Fruit fly (Drosophila melanogaster) whole organism, embryonic: ENCODE measurements around the gene CG18577.
A peak's percentile ranks its signal among the peaks of the same experiment; 100 is the strongest.

ENCODE experiments used
- Atf-2 ChIP-seq: fragments of 200-800 bp; sonication (Bioruptor generic); optimal IDR thresholded peaks from 2 replicates; lab custom pipeline; 2016; ENCODE audit warnings: missing biosample characterization, missing genetic modification characterization
- Atf3 ChIP-seq: fragments of 200-800 bp; sonication (Bioruptor generic); optimal IDR thresholded peaks from 3 replicates; lab custom pipeline; 2016; ENCODE audit warnings: missing biosample characterization, missing genetic modification characterization
- Bgb ChIP-seq: fragments of 200-800 bp; sonication (Bioruptor generic); IDR thresholded peaks from 2 replicates; pipeline ENCODE4 v1.3.6; 2022; ENCODE audit warnings: missing biosample characterization, missing genetic modification characterization; ENCODE audit not compliant: partially characterized antibody
- Blimp-1 ChIP-seq: fragments of 200-800 bp; sonication (Bioruptor generic); optimal IDR thresholded peaks from 3 replicates; lab custom pipeline; 2018; ENCODE audit warnings: missing biosample characterization, missing genetic modification characterization, mild to moderate bottlenecking, moderate library complexity, missing genetic modification reagents
- C15 ChIP-seq: fragments of 200-800 bp; sonication (Bioruptor generic); IDR thresholded peaks from 3 replicates; pipeline ENCODE4 v1.3.6; 2022; ENCODE audit warnings: missing biosample characterization, missing genetic modification characterization
- CG12071 ChIP-seq: fragments of 200-800 bp; sonication (Bioruptor generic); optimal IDR thresholded peaks from 3 replicates; lab custom pipeline; 2018; ENCODE audit warnings: missing biosample characterization, mild to moderate bottlenecking, missing genetic modification characterization
- CG13296 ChIP-seq: fragments of 200-800 bp; sonication (Bioruptor generic); optimal IDR thresholded peaks from 3 replicates; lab custom pipeline; 2018; ENCODE audit warnings: missing biosample characterization, mild to moderate bottlenecking, missing genetic modification characterization
- CG13624 ChIP-seq: fragments of 200-800 bp; sonication (Bioruptor generic); optimal IDR thresholded peaks from 2 replicates; lab custom pipeline; 2016; ENCODE audit warnings: missing biosample characterization, missing genetic modification characterization
- CG13894 ChIP-seq: fragments of 200-800 bp; sonication (Bioruptor generic); optimal IDR thresholded peaks from 3 replicates; lab custom pipeline; 2018; ENCODE audit warnings: missing biosample characterization, mild to moderate bottlenecking, missing genetic modification characterization, moderate library complexity
- CG15696 ChIP-seq: fragments of 200-800 bp; sonication (Bioruptor generic); optimal IDR thresholded peaks from 2 replicates; lab custom pipeline; 2019; ENCODE audit warnings: missing biosample characterization, mild to moderate bottlenecking, missing genetic modification characterization, moderate library complexity
- CG16779 ChIP-seq: fragments of 200-800 bp; sonication (Bioruptor generic); IDR thresholded peaks from 2 replicates; pipeline ENCODE4 v1.3.6; 2022; ENCODE audit warnings: missing biosample characterization, missing genetic modification characterization
- CG16815 ChIP-seq: fragments of 200-800 bp; sonication (Bioruptor generic); optimal IDR thresholded peaks from 3 replicates; lab custom pipeline; 2017; ENCODE audit warnings: missing biosample characterization, mild to moderate bottlenecking, missing genetic modification characterization
- CG1832 ChIP-seq: fragments of 200-800 bp; sonication (Bioruptor generic); optimal IDR thresholded peaks from 2 replicates; lab custom pipeline; 2017; ENCODE audit warnings: missing biosample characterization, mild to moderate bottlenecking, missing genetic modification characterization, inconsistent platforms
- CG2199 ChIP-seq: fragments of 200-800 bp; sonication (Bioruptor generic); IDR thresholded peaks from 3 replicates; pipeline ENCODE4 v1.3.6; 2022; ENCODE audit warnings: missing biosample characterization, missing genetic modification characterization
- CG3163 ChIP-seq: fragments of 200-800 bp; sonication (Bioruptor generic); optimal IDR thresholded peaks from 3 replicates; lab custom pipeline; 2016; ENCODE audit warnings: missing biosample characterization, missing genetic modification characterization
- CG32532 ChIP-seq: fragments of 200-800 bp; sonication (Bioruptor generic); IDR thresholded peaks from 2 replicates; pipeline ENCODE4 v1.3.6; 2022; ENCODE audit warnings: missing biosample characterization, missing genetic modification characterization
- CG34376 ChIP-seq: fragments of 200-800 bp; sonication (Bioruptor generic); optimal IDR thresholded peaks from 2 replicates; lab custom pipeline; 2018; ENCODE audit warnings: missing biosample characterization, mild to moderate bottlenecking, missing genetic modification characterization
- CG34422 ChIP-seq: fragments of 200-800 bp; sonication (Bioruptor generic); IDR thresholded peaks from 3 replicates; pipeline ENCODE4 v1.3.6; 2022; ENCODE audit warnings: missing biosample characterization, missing genetic modification characterization
- CG5953 ChIP-seq: fragments of 200-800 bp; sonication (Bioruptor generic); IDR thresholded peaks from 2 replicates; pipeline ENCODE4 v1.3.6; 2022; ENCODE audit warnings: missing biosample characterization, missing genetic modification characterization
- CG6683 ChIP-seq: fragments of 200-800 bp; sonication (Bioruptor generic); optimal IDR thresholded peaks from 2 replicates; lab custom pipeline; 2017; ENCODE audit warnings: missing biosample characterization, mild to moderate bottlenecking, missing genetic modification characterization, missing genetic modification reagents
- CG7357 ChIP-seq: fragments of 200-800 bp; sonication (Bioruptor generic); IDR thresholded peaks from 3 replicates; pipeline ENCODE4 v1.3.6; 2022; ENCODE audit warnings: missing biosample characterization, missing genetic modification characterization
- CG7556 ChIP-seq: fragments of 200-800 bp; sonication (Bioruptor generic); optimal IDR thresholded peaks from 2 replicates; lab custom pipeline; 2017; ENCODE audit warnings: missing biosample characterization, mild to moderate bottlenecking, missing genetic modification characterization
- CG7745 ChIP-seq: fragments of 200-800 bp; sonication (Bioruptor generic); optimal IDR thresholded peaks from 2 replicates; lab custom pipeline; 2018; ENCODE audit warnings: missing biosample characterization, mild to moderate bottlenecking, missing genetic modification characterization, moderate library complexity
- Eip74EF ChIP-seq, 2 experiments: fragments of 200-800 bp in 1 of 2; fragments of >200 bp in 1 of 2; sonication (Bioruptor generic) in 1 of 2; optimal IDR thresholded peaks; 2 replicates each; lab custom pipeline; 2017 to 2019; ENCODE audit warnings: missing biosample characterization in 2 of 2, missing genetic modification characterization in 2 of 2, mild to moderate bottlenecking in 1 of 2, moderate library complexity in 1 of 2
- HmgD ChIP-seq: fragments of 200-800 bp; sonication (Bioruptor generic); optimal IDR thresholded peaks from 3 replicates; lab custom pipeline; 2016; ENCODE audit warnings: missing biosample characterization, missing genetic modification characterization
- Nf-YA ChIP-seq: fragments of 200-800 bp; sonication (Bioruptor generic); IDR thresholded peaks from 2 replicates; pipeline ENCODE4 v1.3.6; 2022; ENCODE audit warnings: missing biosample characterization, missing genetic modification characterization
- Oaz ChIP-seq: fragments of 200-800 bp; sonication (Bioruptor generic); IDR thresholded peaks from 2 replicates; pipeline ENCODE4 v1.3.6; 2022; ENCODE audit warnings: missing biosample characterization, missing genetic modification characterization
- Rfx ChIP-seq: fragments of 200-800 bp; sonication (Bioruptor generic); IDR thresholded peaks from 2 replicates; pipeline ENCODE4 v1.3.6; 2022; ENCODE audit warnings: missing biosample characterization, missing genetic modification characterization
- Ssrp ChIP-seq: fragments of 200-800 bp; sonication (Bioruptor generic); optimal IDR thresholded peaks from 2 replicates; lab custom pipeline; 2018; ENCODE audit warnings: missing biosample characterization, mild to moderate bottlenecking, missing genetic modification characterization, moderate library complexity
- Taf1 ChIP-seq: fragments of 200-800 bp; sonication (Bioruptor generic); IDR thresholded peaks from 2 replicates; pipeline ENCODE4 v1.3.6; 2022; ENCODE audit warnings: missing biosample characterization, missing genetic modification characterization
- ac ChIP-seq: fragments of 200-800 bp; sonication (Bioruptor generic); optimal IDR thresholded peaks from 3 replicates; lab custom pipeline; 2017; ENCODE audit warnings: missing biosample characterization, mild to moderate bottlenecking, missing genetic modification characterization
- bbx ChIP-seq: fragments of 200-800 bp; sonication (Bioruptor generic); IDR thresholded peaks from 2 replicates; pipeline ENCODE4 v1.3.6; 2022; ENCODE audit warnings: missing biosample characterization, missing genetic modification characterization; ENCODE audit not compliant: partially characterized antibody
- bsh ChIP-seq, 2 experiments: fragments of 200-800 bp; sonication (Bioruptor generic); optimal IDR thresholded peaks; 2 replicates each; lab custom pipeline; 2017 to 2018; ENCODE audit warnings: mild to moderate bottlenecking in 2 of 2, missing biosample characterization in 2 of 2, missing genetic modification characterization in 2 of 2, moderate library complexity in 1 of 2
- cato ChIP-seq: fragments of 200-800 bp; sonication (Bioruptor generic); optimal IDR thresholded peaks from 2 replicates; lab custom pipeline; 2016; ENCODE audit warnings: missing biosample characterization, missing genetic modification characterization, borderline replicate concordance
- caup ChIP-seq: fragments of 200-800 bp; sonication (Bioruptor generic); optimal IDR thresholded peaks from 3 replicates; lab custom pipeline; 2017; ENCODE audit warnings: missing biosample characterization, mild to moderate bottlenecking, missing genetic modification characterization, moderate library complexity; ENCODE audit not compliant: severe bottlenecking
- dan ChIP-seq: fragments of 200-800 bp; sonication (Bioruptor generic); IDR thresholded peaks from 2 replicates; pipeline ENCODE4 v1.3.6; 2022; ENCODE audit warnings: missing biosample characterization, missing genetic modification characterization
- en ChIP-seq: fragments of 200-800 bp; sonication (Bioruptor generic); optimal IDR thresholded peaks from 2 replicates; lab custom pipeline; 2016; ENCODE audit warnings: missing biosample characterization, missing genetic modification characterization
- fd3F ChIP-seq: fragments of 200-800 bp; sonication (Bioruptor generic); optimal IDR thresholded peaks from 2 replicates; lab custom pipeline; 2018; ENCODE audit warnings: missing biosample characterization, mild to moderate bottlenecking, missing genetic modification characterization, moderate library complexity
- gcm ChIP-seq: fragments of 200-800 bp; sonication (Bioruptor generic); optimal IDR thresholded peaks from 2 replicates; lab custom pipeline; 2019; ENCODE audit warnings: missing biosample characterization, mild to moderate bottlenecking, missing genetic modification characterization, moderate library complexity
- gfzf ChIP-seq: fragments of 200-800 bp; sonication (Bioruptor generic); optimal IDR thresholded peaks from 2 replicates; lab custom pipeline; 2016; ENCODE audit warnings: missing biosample characterization, mild to moderate bottlenecking, missing genetic modification characterization, moderate library complexity
- grau ChIP-seq: fragments of 200-800 bp; optimal IDR thresholded peaks from 3 replicates; lab custom pipeline; 2019; ENCODE audit warnings: missing biosample characterization, mild to moderate bottlenecking, missing genetic modification characterization, moderate library complexity
- gro ChIP-seq: fragments of 200-800 bp; sonication (Bioruptor generic); optimal IDR thresholded peaks from 2 replicates; lab custom pipeline; 2016; ENCODE audit warnings: missing biosample characterization, missing genetic modification characterization
- gsb-n ChIP-seq: fragments of 200-800 bp; sonication (Bioruptor generic); optimal IDR thresholded peaks from 3 replicates; lab custom pipeline; 2018; ENCODE audit warnings: missing biosample characterization, mild to moderate bottlenecking, missing genetic modification characterization
- lab ChIP-seq: fragments of 200-800 bp; sonication (Bioruptor generic); optimal IDR thresholded peaks from 3 replicates; lab custom pipeline; 2017; ENCODE audit warnings: missing biosample characterization, missing genetic modification characterization, mild to moderate bottlenecking, moderate library complexity, missing genetic modification reagents
- otp ChIP-seq: fragments of 200-800 bp; sonication (Bioruptor generic); IDR thresholded peaks from 3 replicates; pipeline ENCODE4, ENCODE4 v1.3.6; 2022; ENCODE audit warnings: missing biosample characterization, missing genetic modification characterization
- phol ChIP-seq: fragments of 200-800 bp; sonication (Bioruptor generic); optimal IDR thresholded peaks from 3 replicates; lab custom pipeline; 2018; ENCODE audit warnings: missing biosample characterization, mild to moderate bottlenecking, missing genetic modification characterization, moderate library complexity
- pum ChIP-seq: fragments of 200-800 bp; sonication (Bioruptor generic); optimal IDR thresholded peaks from 2 replicates; lab custom pipeline; 2016; ENCODE audit warnings: missing biosample characterization, missing genetic modification characterization
- rib ChIP-seq: fragments of 200-800 bp; sonication (Bioruptor generic); IDR thresholded peaks from 2 replicates; pipeline ENCODE4 v1.3.6; 2022; ENCODE audit warnings: missing biosample characterization, missing genetic modification characterization
- usp ChIP-seq: fragments of >200 bp; optimal IDR thresholded peaks from 2 replicates; lab custom pipeline; 2017; ENCODE audit warnings: missing biosample characterization, missing genetic modification characterization
- vvl ChIP-seq: fragments of 200-800 bp; sonication (Bioruptor generic); IDR thresholded peaks from 2 replicates; pipeline ENCODE4 v1.3.6; 2022; ENCODE audit warnings: missing biosample characterization, missing genetic modification characterization

The CG18577 gene

dm6 chr3R:11198062-11198472 is 2.2 kb downstream of the CG18577 start (continued):
- TF ChIP-seq Taf1 (GFP tag; lab: Robert Waterston, UW) (no peak), phol (tag; lab: Kevin White, UChicago) (no peak), CG32532 (peak; percentile 54), Atf3 (GFP tag; lab: Kevin White, UChicago) (no peak), gsb-n (tag; lab: Kevin White, UChicago) (no peak), cato (GFP tag; lab: Kevin White, UChicago) (no peak), CG7556 (GFP tag; lab: Kevin White, UChicago) (no peak), Bgb (GFP tag; lab: Robert Waterston, UW) (peak; percentile 49), Atf-2 (GFP tag; lab: Kevin White, UChicago) (no peak), HmgD (GFP tag; lab: Kevin White, UChicago) (peak; percentile 3), rib (GFP tag; lab: Robert Waterston, UW) (peak; percentile 52; the same call in 1 of the 2 replicates), CG15696 (tag; lab: Kevin White, UChicago) (no peak), lab (peak; percentile 45), Oaz (GFP tag; lab: Robert Waterston, UW) (no peak), CG2199 (peak; percentile 67; the same call in 1 of the 3 replicates), CG13296 (no peak), bbx (peak; percentile 41; the same call in 1 of the 2 replicates), CG13894 (tag; lab: Kevin White, UChicago) (peak; percentile 43), CG34422 (peak; percentile 41; the same call in 1 of the 3 replicates), CG6683 (GFP tag; lab: Kevin White, UChicago) (no peak), CG7745 (tag; lab: Kevin White, UChicago) (no peak), gcm (GFP tag; lab: Kevin White, UChicago) (no peak), caup (GFP tag; lab: Kevin White, UChicago) (peak; percentile 38), usp (no peak), CG7357 (GFP tag; lab: Robert Waterston, UW) (no peak), pum (GFP tag; lab: Kevin White, UChicago) (no peak), otp (GFP tag; lab: Robert Waterston, UW) (0 out of 3 replicates have a peak, but pooled peaks have one; percentile 8), C15 (GFP tag; lab: Robert Waterston, UW) (no peak), gfzf (GFP tag; lab: Kevin White, UChicago) (no peak), CG3163 (GFP tag; lab: Kevin White, UChicago) (peak; percentile 43), Rfx (GFP tag; lab: Robert Waterston, UW) (peak; percentile 44; the same call in 1 of the 2 replicates), Ssrp (tag; lab: Kevin White, UChicago) (no peak), dan (no peak), CG16815 (no peak), bsh (GFP tag; optimal IDR thresholded peaks at IDR 0.05; lab: Kevin White, UChicago) (no peak), fd3F (GFP tag; lab: Kevin White, UChicago) (no peak), CG34376 (GFP tag; lab: Kevin White, UChicago) (peak; percentile 36), Nf-YA (GFP tag; lab: Robert Waterston, UW) (no peak), grau (tag; lab: Kevin White, UChicago) (peak; percentile 15), ac (GFP tag; lab: Kevin White, UChicago) (no peak), CG5953 (no peak), en (no peak), Blimp-1 (GFP tag; lab: Kevin White, UChicago) (peak; percentile 15), CG13624 (GFP tag; lab: Kevin White, UChicago) (peak; percentile 12), CG16779 (0 out of 2 replicates have a peak, but pooled peaks have one; percentile 14), vvl (GFP tag; lab: Robert Waterston, UW) (peak; percentile 46; the same call in 1 of the 2 replicates), gro (GFP tag; lab: Kevin White, UChicago) (peak; percentile 18), Eip74EF (GFP tag; optimal IDR thresholded peaks at IDR 0.05; lab: Kevin White, UChicago) (peak in 1 of 2 experiments; percentile 3), CG1832 (GFP tag; lab: Kevin White, UChicago) (peak; percentile 76), CG12071 (GFP tag; lab: Kevin White, UChicago) (peak; percentile 50)
